Fruit fly (Drosophila melanogaster) whole organism, prepupa: Measurements from ENCODE around the gene Trf2.

Experiments used
- Blimp-1 ChIP-seq: fragments of 200-800 bp; sonication (Bioruptor generic); optimal IDR thresholded peaks from 3 replicates; lab custom pipeline; 2017; ENCODE audit warnings: missing biosample characterization, missing genetic modification characterization, mild to moderate bottlenecking, moderate library complexity, missing genetic modification reagents
- CG10631 ChIP-seq: fragments of 200-800 bp; sonication (Bioruptor generic); optimal IDR thresholded peaks from 2 replicates; lab custom pipeline; 2016; ENCODE audit warnings: missing biosample characterization, missing genetic modification characterization
- CG10669 ChIP-seq: fragments of 200-800 bp; sonication (Bioruptor generic); optimal IDR thresholded peaks from 3 replicates; lab custom pipeline; 2018; ENCODE audit warnings: missing biosample characterization, mild to moderate bottlenecking, missing genetic modification characterization, moderate library complexity
- CG11294 ChIP-seq: fragments of 200-800 bp; sonication (Bioruptor generic); IDR thresholded peaks from 2 replicates; pipeline ENCODE4 v1.3.6; 2022; ENCODE audit warnings: missing biosample characterization, missing genetic modification characterization
- CG11902 ChIP-seq: fragments of 200-800 bp; sonication (Bioruptor generic); optimal IDR thresholded peaks from 3 replicates; lab custom pipeline; 2016; ENCODE audit warnings: missing biosample characterization, missing genetic modification characterization
- CG15336 ChIP-seq: fragments of 200-800 bp; sonication (Bioruptor generic); IDR thresholded peaks from 2 replicates; pipeline ENCODE4 v1.3.6; 2022; ENCODE audit warnings: missing biosample characterization, missing genetic modification characterization
- CG16779 ChIP-seq: fragments of 200-800 bp; sonication (Bioruptor generic); optimal IDR thresholded peaks from 3 replicates; lab custom pipeline; 2017; ENCODE audit warnings: missing biosample characterization, mild to moderate bottlenecking, missing genetic modification characterization
- CG3032 ChIP-seq: fragments of 200-800 bp; optimal IDR thresholded peaks from 2 replicates; lab custom pipeline; 2019; ENCODE audit warnings: missing biosample characterization, mild to moderate bottlenecking, missing genetic modification characterization, moderate library complexity
- CG31627 ChIP-seq: fragments of 200-800 bp; sonication (Bioruptor generic); optimal IDR thresholded peaks from 3 replicates; lab custom pipeline; 2016; ENCODE audit warnings: missing biosample characterization, missing genetic modification characterization
- CG32006 ChIP-seq: fragments of 200-800 bp; sonication (Bioruptor generic); optimal IDR thresholded peaks from 3 replicates; lab custom pipeline; 2017; ENCODE audit warnings: missing biosample characterization, mild to moderate bottlenecking, missing genetic modification characterization
- CG3919 ChIP-seq: fragments of 200-800 bp; sonication (Bioruptor generic); optimal IDR thresholded peaks from 3 replicates; lab custom pipeline; 2016; ENCODE audit warnings: missing biosample characterization, missing genetic modification characterization
- CG4318 ChIP-seq: fragments of 200-800 bp; sonication (Bioruptor generic); optimal IDR thresholded peaks from 3 replicates; lab custom pipeline; 2017; ENCODE audit warnings: missing biosample characterization, mild to moderate bottlenecking, missing genetic modification characterization
- CG6163 ChIP-seq: fragments of 200-800 bp; sonication (Bioruptor generic); IDR thresholded peaks from 3 replicates; pipeline ENCODE4 v1.3.6; 2022; ENCODE audit warnings: missing biosample characterization, missing genetic modification characterization
- CG6276 ChIP-seq: fragments of 200-800 bp; sonication (Bioruptor generic); optimal IDR thresholded peaks from 2 replicates; lab custom pipeline; 2017; ENCODE audit warnings: missing biosample characterization, mild to moderate bottlenecking, missing genetic modification characterization
- CG6792 ChIP-seq: fragments of 200-800 bp; sonication (Bioruptor generic); optimal IDR thresholded peaks from 3 replicates; lab custom pipeline; 2016; ENCODE audit warnings: missing biosample characterization, missing genetic modification characterization
- CG6808 ChIP-seq: fragments of 200-800 bp; sonication (Bioruptor generic); optimal IDR thresholded peaks from 3 replicates; lab custom pipeline; 2017; ENCODE audit warnings: missing biosample characterization, missing genetic modification characterization, mild to moderate bottlenecking, moderate library complexity, missing genetic modification reagents
- CG8119 ChIP-seq: fragments of 200-800 bp; sonication (Bioruptor generic); IDR thresholded peaks from 3 replicates; pipeline ENCODE4 v1.3.6; 2022; ENCODE audit warnings: missing biosample characterization, missing genetic modification characterization
- CG8319 ChIP-seq: fragments of 200-800 bp; sonication (Bioruptor generic); optimal IDR thresholded peaks from 3 replicates; lab custom pipeline; 2016; ENCODE audit warnings: missing biosample characterization, missing genetic modification characterization
- CG8632 ChIP-seq: fragments of 200-800 bp; sonication (Bioruptor generic); optimal IDR thresholded peaks from 3 replicates; lab custom pipeline; 2016; ENCODE audit warnings: missing biosample characterization, missing genetic modification characterization
- CG9139 ChIP-seq: fragments of 200-800 bp; sonication (Bioruptor generic); optimal IDR thresholded peaks from 3 replicates; lab custom pipeline; 2017; ENCODE audit warnings: missing biosample characterization, mild to moderate bottlenecking, missing genetic modification characterization
- Eip78C ChIP-seq: fragments of 200-800 bp; sonication (Bioruptor generic); peaks from one replicate; lab custom pipeline; 2016; ENCODE audit warnings: missing biosample characterization, missing genetic modification characterization
- Eip93F ChIP-seq: fragments of 200-800 bp; sonication (Bioruptor generic); optimal IDR thresholded peaks from 2 replicates; lab custom pipeline; 2016; ENCODE audit warnings: missing biosample characterization, mild to moderate bottlenecking, missing genetic modification characterization
- Ets21C ChIP-seq: fragments of 200-800 bp; sonication (Bioruptor generic); optimal IDR thresholded peaks from 3 replicates; lab custom pipeline; 2016; ENCODE audit warnings: missing biosample characterization, missing genetic modification characterization
- Ets96B ChIP-seq: fragments of 200-800 bp; optimal IDR thresholded peaks from 2 replicates; lab custom pipeline; 2019; ENCODE audit warnings: missing biosample characterization, mild to moderate bottlenecking, missing genetic modification characterization, moderate library complexity
- Hr38 ChIP-seq: sonication (Bioruptor generic); optimal IDR thresholded peaks from 2 replicates; lab custom pipeline; 2016; ENCODE audit warnings: missing biosample characterization, missing genetic modification characterization
- Hr39 ChIP-seq: fragments of 200-800 bp; sonication (Bioruptor generic); optimal IDR thresholded peaks from 2 replicates; lab custom pipeline; 2016; ENCODE audit warnings: missing biosample characterization, missing genetic modification characterization
- Hr4 ChIP-seq: fragments of 200-800 bp; sonication (Bioruptor generic); optimal IDR thresholded peaks from 3 replicates; lab custom pipeline; 2016; ENCODE audit warnings: missing biosample characterization, missing genetic modification characterization
- Lpt ChIP-seq: fragments of 200-800 bp; sonication (Bioruptor generic); optimal IDR thresholded peaks from 3 replicates; lab custom pipeline; 2016; ENCODE audit warnings: missing biosample characterization, missing genetic modification characterization
- Met ChIP-seq: fragments of 200-800 bp; sonication (Bioruptor generic); optimal IDR thresholded peaks from 3 replicates; lab custom pipeline; 2016; ENCODE audit warnings: missing biosample characterization, missing genetic modification characterization
- Smox ChIP-seq: fragments of 200-800 bp; sonication (Bioruptor generic); optimal IDR thresholded peaks from 3 replicates; lab custom pipeline; 2016; ENCODE audit warnings: missing biosample characterization, missing genetic modification characterization
- Sox102F ChIP-seq: fragments of 200-800 bp; sonication (Bioruptor generic); optimal IDR thresholded peaks from 2 replicates; lab custom pipeline; 2016; ENCODE audit warnings: missing biosample characterization, mild to moderate bottlenecking, missing genetic modification characterization
- Sox15 ChIP-seq: fragments of 200-800 bp; sonication (Bioruptor generic); optimal IDR thresholded peaks from 3 replicates; lab custom pipeline; 2016; ENCODE audit warnings: missing biosample characterization, missing genetic modification characterization
- achi ChIP-seq: fragments of 200-800 bp; sonication (Bioruptor generic); optimal IDR thresholded peaks from 3 replicates; lab custom pipeline; 2016; ENCODE audit warnings: missing biosample characterization, missing genetic modification characterization
- acj6 ChIP-seq: fragments of 200-800 bp; sonication (Bioruptor generic); optimal IDR thresholded peaks from 3 replicates; lab custom pipeline; 2016; ENCODE audit warnings: missing biosample characterization, missing genetic modification characterization
- cyc ChIP-seq: fragments of 200-800 bp; sonication (Bioruptor generic); optimal IDR thresholded peaks from 3 replicates; lab custom pipeline; 2016; ENCODE audit warnings: missing biosample characterization, missing genetic modification characterization
- dac ChIP-seq: fragments of 200-800 bp; sonication (Bioruptor generic); optimal IDR thresholded peaks from 2 replicates; lab custom pipeline; 2017; ENCODE audit warnings: missing biosample characterization, mild to moderate bottlenecking, missing genetic modification characterization
- dsx ChIP-seq: fragments of 200-800 bp; optimal IDR thresholded peaks from 3 replicates; lab custom pipeline; 2019; ENCODE audit warnings: missing biosample characterization, mild to moderate bottlenecking, missing genetic modification characterization, moderate library complexity; ENCODE audit not compliant: poor library complexity, severe bottlenecking
- eg ChIP-seq: fragments of 200-800 bp; sonication (Bioruptor generic); IDR thresholded peaks from 3 replicates; pipeline ENCODE4 v1.3.6; 2022; ENCODE audit warnings: missing biosample characterization, missing genetic modification characterization
- fd59A ChIP-seq: fragments of 200-800 bp; sonication (Bioruptor generic); optimal IDR thresholded peaks from 2 replicates; lab custom pipeline; 2017; ENCODE audit warnings: missing biosample characterization, mild to moderate bottlenecking, missing genetic modification characterization, missing genetic modification reagents
- fd85E ChIP-seq: fragments of 200-800 bp; sonication (Bioruptor generic); optimal IDR thresholded peaks from 3 replicates; lab custom pipeline; 2016; ENCODE audit warnings: missing biosample characterization, missing genetic modification characterization
- fkh ChIP-seq: fragments of 200-800 bp; sonication (Bioruptor generic); optimal IDR thresholded peaks from 3 replicates; lab custom pipeline; 2017; ENCODE audit warnings: missing biosample characterization, mild to moderate bottlenecking, missing genetic modification characterization, moderate library complexity
- lz ChIP-seq: fragments of 200-800 bp; sonication (Bioruptor generic); optimal IDR thresholded peaks from 3 replicates; lab custom pipeline; 2016; ENCODE audit warnings: missing biosample characterization, missing genetic modification characterization
- spab ChIP-seq: fragments of 200-800 bp; sonication (Bioruptor generic); optimal IDR thresholded peaks from 2 replicates; lab custom pipeline; 2017; ENCODE audit warnings: missing biosample characterization, mild to moderate bottlenecking, missing genetic modification characterization, missing genetic modification reagents
- ss ChIP-seq, 2 experiments: fragments of 200-800 bp; sonication (Bioruptor generic); optimal IDR thresholded peaks; 2 replicates in 1 of 2; 3 replicates in 1 of 2; lab custom pipeline; 2017 to 2018; ENCODE audit warnings: mild to moderate bottlenecking in 2 of 2, missing biosample characterization in 2 of 2, missing genetic modification characterization in 2 of 2, moderate library complexity in 1 of 2
- svp ChIP-seq: fragments of 200-800 bp; sonication (Bioruptor generic); peaks from one replicate; lab custom pipeline; 2016; ENCODE audit warnings: missing biosample characterization, missing genetic modification characterization
- vri ChIP-seq: fragments of 200-800 bp; sonication (Bioruptor generic); optimal IDR thresholded peaks from 3 replicates; lab custom pipeline; 2016; ENCODE audit warnings: missing biosample characterization, mild to moderate bottlenecking, missing genetic modification characterization

Trf2 gene

DNA sequence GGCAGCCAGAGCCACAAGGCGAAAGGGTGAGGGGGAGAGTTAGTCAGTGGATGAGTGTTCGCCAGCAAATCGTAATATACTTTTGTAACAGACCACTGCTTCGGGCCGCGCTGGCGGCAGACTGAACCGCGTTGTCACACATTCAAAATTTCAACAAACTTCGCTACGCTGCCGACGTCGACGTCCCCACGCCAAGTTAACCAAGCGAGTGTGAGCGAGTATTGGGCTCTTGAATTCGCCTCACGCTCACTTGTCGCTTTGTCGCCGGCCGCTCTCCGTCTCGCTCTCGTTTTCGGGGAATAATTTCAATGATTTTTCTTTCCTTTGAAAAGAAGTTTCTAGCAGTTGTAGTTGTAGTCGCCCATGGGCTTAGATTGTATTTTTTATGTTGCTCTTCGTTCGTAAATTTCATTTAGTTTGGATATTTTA is 2.5 kb downstream of the Trf2 start, which contains the start of gene lawc (continued):
- TF ChIP-seq CG6163 (GFP tag; lab: Robert Waterston, UW) (peak; percentile 91), spab (GFP tag; lab: Kevin White, UChicago) (peak; percentile 9), fkh (GFP tag; lab: Kevin White, UChicago) (peak; percentile 4), CG4318 (GFP tag; lab: Kevin White, UChicago) (no peak), CG16779 (tag; lab: Kevin White, UChicago) (peak; percentile 63), CG9139 (GFP tag; lab: Kevin White, UChicago) (peak; percentile 65), cyc (no peak)

dm6 chrX:8412197-8413160 is 3.4 kb downstream of the Trf2 start:
- TF ChIP-seq dac (GFP tag; lab: Kevin White, UChicago) (no peak), CG3032 (tag; lab: Kevin White, UChicago) (no peak), Eip93F (GFP tag; lab: Kevin White, UChicago) (no peak), Eip78C (peak; percentile 35), CG31627 (GFP tag; lab: Kevin White, UChicago) (no peak), Hr38 (GFP tag; lab: Kevin White, UChicago) (no peak), CG8119 (no peak), Met (no peak), achi (GFP tag; lab: Kevin White, UChicago) (no peak), CG4318 (GFP tag; lab: Kevin White, UChicago) (no peak), CG11902 (no peak), CG16779 (tag; lab: Kevin White, UChicago) (no peak), Smox (GFP tag; lab: Kevin White, UChicago) (no peak), CG32006 (GFP tag; lab: Kevin White, UChicago) (no peak), lz (GFP tag; lab: Kevin White, UChicago) (no peak), fkh (GFP tag; lab: Kevin White, UChicago) (peak; percentile 30), CG8319 (GFP tag; lab: Kevin White, UChicago) (no peak), acj6 (GFP tag; lab: Kevin White, UChicago) (no peak), Ets96B (tag; lab: Kevin White, UChicago) (no peak), dsx (no peak), CG6808 (GFP tag; lab: Kevin White, UChicago) (no peak), Hr39 (GFP tag; lab: Kevin White, UChicago) (no peak), Lpt (GFP tag; lab: Kevin White, UChicago) (no peak), CG10669 (no peak), vri (GFP tag; lab: Kevin White, UChicago) (peak; percentile 15), CG6163 (GFP tag; lab: Robert Waterston, UW) (peak; percentile 45; the same call in 2 of the 3 replicates), svp (GFP tag; lab: Kevin White, UChicago) (no peak), fd85E (GFP tag; lab: Kevin White, UChicago) (no peak), Hr4 (GFP tag; lab: Kevin White, UChicago) (no peak), CG11294 (GFP tag; lab: Robert Waterston, UW) (no peak), CG15336 (GFP tag; lab: Robert Waterston, UW) (0 out of 2 replicates have a peak, but pooled peaks have one; percentile 10), ss (GFP tag; optimal IDR thresholded peaks at IDR 0.05; lab: Kevin White, UChicago) (peak; percentile 12 to 28), Ets21C (no peak), Sox102F (no peak), Sox15 (GFP tag; lab: Kevin White, UChicago) (no peak), eg (GFP tag; lab: Robert Waterston, UW) (no peak), CG3919 (GFP tag; lab: Kevin White, UChicago) (no peak), CG8632 (GFP tag; lab: Kevin White, UChicago) (no peak), CG6276 (peak; percentile 8), CG6792 (GFP tag; lab: Kevin White, UChicago) (no peak), CG10631 (no peak), fd59A (GFP tag; lab: Kevin White, UChicago) (no peak), Blimp-1 (no peak)
